Fruit fly (Drosophila melanogaster): Measurements from ENCODE around the gene PRL-1.

DNA sequence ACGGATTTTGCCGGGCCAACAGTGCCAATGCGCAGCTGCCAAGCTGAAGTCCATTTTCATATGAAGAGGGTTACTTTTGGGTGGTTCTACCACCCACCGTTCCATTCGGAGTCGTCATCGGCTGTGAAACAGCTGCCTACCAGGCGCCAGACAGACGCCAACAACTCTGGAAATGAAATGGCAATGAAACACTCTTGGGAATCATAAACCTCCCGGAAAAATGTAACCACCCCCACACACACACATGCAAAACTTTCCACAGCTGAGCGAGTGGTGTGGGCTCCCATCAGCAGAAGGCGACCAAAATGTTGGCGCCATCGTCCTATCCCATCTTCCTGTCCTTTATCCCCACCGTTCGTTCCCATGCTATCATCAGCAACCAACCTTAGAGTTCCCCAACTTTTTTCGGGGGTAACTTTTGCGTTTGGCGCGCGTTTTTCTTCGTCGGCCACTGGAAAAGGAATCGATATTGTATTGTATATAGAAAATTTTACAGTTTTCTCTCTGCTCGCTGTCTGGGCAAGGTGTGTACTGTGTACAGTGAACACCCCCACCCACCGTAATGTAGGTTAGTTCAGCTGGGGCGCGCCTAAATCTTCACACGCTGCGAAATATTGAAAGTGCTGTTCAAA is 17.9 kb upstream of the PRL-1 start:
- no peak for TF ChIP-seq fd85E (GFP tag; optimal IDR thresholded peaks at IDR 0.05)
- TF ChIP-seq CG6163 (GFP tag; IDR thresholded peaks at IDR 0.05) = no peak
- TF ChIP-seq Hr4 (GFP tag; optimal IDR thresholded peaks at IDR 0.05) = no peak
- no peak for TF ChIP-seq Sox14 (GFP tag; optimal IDR thresholded peaks at IDR 0.05)
- no peak for TF ChIP-seq CG7368 (GFP tag; optimal IDR thresholded peaks at IDR 0.05)
